Fruit fly (Drosophila melanogaster) whole organism, prepupa: ENCODE data around the gene Fum2.
A peak's percentile ranks its signal among the peaks of the same experiment; 100 is the strongest.

ENCODE experiments used
- Blimp-1 ChIP-seq: fragments of 200-800 bp; sonication (Bioruptor generic); optimal IDR thresholded peaks from 3 replicates; lab custom pipeline; 2017; ENCODE audit warnings: missing biosample characterization, missing genetic modification characterization, mild to moderate bottlenecking, moderate library complexity, missing genetic modification reagents
- CG10631 ChIP-seq: fragments of 200-800 bp; sonication (Bioruptor generic); optimal IDR thresholded peaks from 2 replicates; lab custom pipeline; 2016; ENCODE audit warnings: missing biosample characterization, missing genetic modification characterization
- CG10669 ChIP-seq: fragments of 200-800 bp; sonication (Bioruptor generic); optimal IDR thresholded peaks from 3 replicates; lab custom pipeline; 2018; ENCODE audit warnings: missing biosample characterization, mild to moderate bottlenecking, missing genetic modification characterization, moderate library complexity
- CG11294 ChIP-seq: fragments of 200-800 bp; sonication (Bioruptor generic); IDR thresholded peaks from 2 replicates; pipeline ENCODE4 v1.3.6; 2022; ENCODE audit warnings: missing biosample characterization, missing genetic modification characterization
- CG11762 ChIP-seq: fragments of 200-800 bp; sonication (Bioruptor generic); optimal IDR thresholded peaks from 3 replicates; lab custom pipeline; 2016; ENCODE audit warnings: missing biosample characterization, missing genetic modification characterization; ENCODE audit not compliant: insufficient read depth
- CG11902 ChIP-seq: fragments of 200-800 bp; sonication (Bioruptor generic); optimal IDR thresholded peaks from 3 replicates; lab custom pipeline; 2016; ENCODE audit warnings: missing biosample characterization, missing genetic modification characterization
- CG1621 ChIP-seq: fragments of 200-800 bp; sonication (Bioruptor generic); optimal IDR thresholded peaks from 3 replicates; lab custom pipeline; 2018; ENCODE audit warnings: missing biosample characterization, mild to moderate bottlenecking, missing genetic modification characterization
- CG16779 ChIP-seq: fragments of 200-800 bp; sonication (Bioruptor generic); optimal IDR thresholded peaks from 3 replicates; lab custom pipeline; 2017; ENCODE audit warnings: missing biosample characterization, mild to moderate bottlenecking, missing genetic modification characterization
- CG3032 ChIP-seq: fragments of 200-800 bp; optimal IDR thresholded peaks from 2 replicates; lab custom pipeline; 2019; ENCODE audit warnings: missing biosample characterization, mild to moderate bottlenecking, missing genetic modification characterization, moderate library complexity
- CG31627 ChIP-seq: fragments of 200-800 bp; sonication (Bioruptor generic); optimal IDR thresholded peaks from 3 replicates; lab custom pipeline; 2016; ENCODE audit warnings: missing biosample characterization, missing genetic modification characterization
- CG34406 ChIP-seq: fragments of 200-800 bp; sonication (Bioruptor generic); optimal IDR thresholded peaks from 3 replicates; lab custom pipeline; 2016; ENCODE audit warnings: missing biosample characterization, missing genetic modification characterization
- CG4318 ChIP-seq: fragments of 200-800 bp; sonication (Bioruptor generic); optimal IDR thresholded peaks from 3 replicates; lab custom pipeline; 2017; ENCODE audit warnings: missing biosample characterization, mild to moderate bottlenecking, missing genetic modification characterization
- CG6276 ChIP-seq: fragments of 200-800 bp; sonication (Bioruptor generic); optimal IDR thresholded peaks from 2 replicates; lab custom pipeline; 2017; ENCODE audit warnings: missing biosample characterization, mild to moderate bottlenecking, missing genetic modification characterization
- CG6854 ChIP-seq: fragments of 200-800 bp; sonication (Bioruptor generic); optimal IDR thresholded peaks from 2 replicates; lab custom pipeline; 2017; ENCODE audit warnings: missing biosample characterization, mild to moderate bottlenecking, missing genetic modification characterization
- CG8319 ChIP-seq: fragments of 200-800 bp; sonication (Bioruptor generic); optimal IDR thresholded peaks from 3 replicates; lab custom pipeline; 2016; ENCODE audit warnings: missing biosample characterization, missing genetic modification characterization
- CG9139 ChIP-seq: fragments of 200-800 bp; sonication (Bioruptor generic); optimal IDR thresholded peaks from 3 replicates; lab custom pipeline; 2017; ENCODE audit warnings: missing biosample characterization, mild to moderate bottlenecking, missing genetic modification characterization
- Eip75B ChIP-seq: fragments of 200-800 bp; sonication (Bioruptor generic); optimal IDR thresholded peaks from 3 replicates; lab custom pipeline; 2016; ENCODE audit warnings: missing biosample characterization, missing genetic modification characterization
- Eip78C ChIP-seq: fragments of 200-800 bp; sonication (Bioruptor generic); peaks from one replicate; lab custom pipeline; 2016; ENCODE audit warnings: missing biosample characterization, missing genetic modification characterization
- Ets96B ChIP-seq: fragments of 200-800 bp; optimal IDR thresholded peaks from 2 replicates; lab custom pipeline; 2019; ENCODE audit warnings: missing biosample characterization, mild to moderate bottlenecking, missing genetic modification characterization, moderate library complexity
- Hr38 ChIP-seq: sonication (Bioruptor generic); optimal IDR thresholded peaks from 2 replicates; lab custom pipeline; 2016; ENCODE audit warnings: missing biosample characterization, missing genetic modification characterization
- Hr39 ChIP-seq: fragments of 200-800 bp; sonication (Bioruptor generic); optimal IDR thresholded peaks from 2 replicates; lab custom pipeline; 2016; ENCODE audit warnings: missing biosample characterization, missing genetic modification characterization
- Hr4 ChIP-seq: fragments of 200-800 bp; sonication (Bioruptor generic); optimal IDR thresholded peaks from 3 replicates; lab custom pipeline; 2016; ENCODE audit warnings: missing biosample characterization, missing genetic modification characterization
- Lpt ChIP-seq: fragments of 200-800 bp; sonication (Bioruptor generic); optimal IDR thresholded peaks from 3 replicates; lab custom pipeline; 2016; ENCODE audit warnings: missing biosample characterization, missing genetic modification characterization
- OdsH ChIP-seq: fragments of 200-800 bp; sonication (Bioruptor generic); optimal IDR thresholded peaks from 3 replicates; lab custom pipeline; 2016; ENCODE audit warnings: missing biosample characterization, missing genetic modification characterization
- Smox ChIP-seq: fragments of 200-800 bp; sonication (Bioruptor generic); optimal IDR thresholded peaks from 3 replicates; lab custom pipeline; 2016; ENCODE audit warnings: missing biosample characterization, missing genetic modification characterization
- Sox102F ChIP-seq: fragments of 200-800 bp; sonication (Bioruptor generic); optimal IDR thresholded peaks from 2 replicates; lab custom pipeline; 2016; ENCODE audit warnings: missing biosample characterization, mild to moderate bottlenecking, missing genetic modification characterization
- Sox14 ChIP-seq: fragments of 200-800 bp; sonication (Bioruptor generic); optimal IDR thresholded peaks from 3 replicates; lab custom pipeline; 2016; ENCODE audit warnings: missing biosample characterization, missing genetic modification characterization
- achi ChIP-seq: fragments of 200-800 bp; sonication (Bioruptor generic); optimal IDR thresholded peaks from 3 replicates; lab custom pipeline; 2016; ENCODE audit warnings: missing biosample characterization, missing genetic modification characterization
- acj6 ChIP-seq: fragments of 200-800 bp; sonication (Bioruptor generic); optimal IDR thresholded peaks from 3 replicates; lab custom pipeline; 2016; ENCODE audit warnings: missing biosample characterization, missing genetic modification characterization
- fd59A ChIP-seq: fragments of 200-800 bp; sonication (Bioruptor generic); optimal IDR thresholded peaks from 2 replicates; lab custom pipeline; 2017; ENCODE audit warnings: missing biosample characterization, mild to moderate bottlenecking, missing genetic modification characterization, missing genetic modification reagents
- fkh ChIP-seq: fragments of 200-800 bp; sonication (Bioruptor generic); optimal IDR thresholded peaks from 3 replicates; lab custom pipeline; 2017; ENCODE audit warnings: missing biosample characterization, mild to moderate bottlenecking, missing genetic modification characterization, moderate library complexity
- pdm3 ChIP-seq: fragments of 200-800 bp; sonication (Bioruptor generic); optimal IDR thresholded peaks from 3 replicates; lab custom pipeline; 2016; ENCODE audit warnings: missing biosample characterization, missing genetic modification characterization
- salr ChIP-seq, 2 experiments: fragments of 200-800 bp; sonication (Bioruptor generic); optimal IDR thresholded peaks; 3 replicates each; lab custom pipeline; 2016 to 2018; ENCODE audit warnings: missing biosample characterization in 2 of 2, missing genetic modification characterization in 2 of 2, mild to moderate bottlenecking in 1 of 2
- ss ChIP-seq, 2 experiments: fragments of 200-800 bp; sonication (Bioruptor generic); optimal IDR thresholded peaks; 2 replicates in 1 of 2; 3 replicates in 1 of 2; lab custom pipeline; 2017 to 2018; ENCODE audit warnings: mild to moderate bottlenecking in 2 of 2, missing biosample characterization in 2 of 2, missing genetic modification characterization in 2 of 2, moderate library complexity in 1 of 2
- svp ChIP-seq: fragments of 200-800 bp; sonication (Bioruptor generic); peaks from one replicate; lab custom pipeline; 2016; ENCODE audit warnings: missing biosample characterization, missing genetic modification characterization
- vri ChIP-seq: fragments of 200-800 bp; sonication (Bioruptor generic); optimal IDR thresholded peaks from 3 replicates; lab custom pipeline; 2016; ENCODE audit warnings: missing biosample characterization, mild to moderate bottlenecking, missing genetic modification characterization

The Fum2 gene

DNA sequence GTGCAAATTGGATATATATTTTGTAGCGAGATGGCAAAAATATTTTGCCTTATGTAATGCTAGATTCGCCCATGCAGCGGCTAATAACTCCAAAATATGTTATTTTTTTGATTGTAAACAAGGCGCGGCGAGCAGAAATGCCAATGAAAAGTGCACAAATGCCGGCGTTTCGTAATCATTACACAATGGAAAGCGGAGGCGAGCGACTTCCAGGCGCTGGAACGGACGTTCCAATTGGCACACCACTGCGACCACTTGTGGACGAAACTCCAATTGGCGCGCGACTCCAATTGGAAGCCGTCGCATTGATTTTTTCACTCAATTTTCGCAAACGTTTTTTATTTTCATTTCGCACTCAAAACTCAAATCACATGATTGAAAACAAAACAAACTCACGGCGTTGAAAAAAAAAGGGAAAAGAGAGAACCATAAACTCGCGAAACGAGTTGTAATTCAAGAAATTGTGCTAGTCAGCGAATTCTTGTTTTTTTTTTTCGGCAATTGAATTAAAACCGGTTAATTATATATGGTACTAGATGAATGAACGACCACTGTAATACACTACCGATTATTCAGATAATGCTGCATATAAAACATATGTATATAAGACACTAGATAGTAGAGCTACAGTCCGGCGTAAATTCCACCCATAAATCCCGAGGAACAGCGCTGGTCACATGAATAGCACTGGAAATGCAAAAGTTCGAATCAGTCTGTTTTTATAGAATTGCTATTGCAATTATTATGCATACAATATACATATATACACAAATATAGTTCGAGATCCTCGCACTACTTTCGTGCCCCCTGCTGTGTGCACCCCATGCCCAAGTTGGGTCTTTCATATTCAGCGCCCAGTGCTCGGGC is 2.7 kb upstream of the Fum2 start, which contains the start of gene ND-ASHI (continued):
- TF ChIP-seq vri (GFP tag; lab: Kevin White, UChicago), result peak; percentile 95
- TF ChIP-seq Hr39, result peak; percentile 96
- TF ChIP-seq svp (GFP tag; lab: Kevin White, UChicago), result peak; percentile 98
- peak; percentile 96 for TF ChIP-seq CG9139
- TF ChIP-seq CG3032 (tag; lab: Kevin White, UChicago), result peak; percentile 96
- TF ChIP-seq Sox102F (GFP tag; lab: Kevin White, UChicago), result peak; percentile 96
- TF ChIP-seq CG8319 (GFP tag; lab: Kevin White, UChicago), result peak; percentile 93
- TF ChIP-seq CG11902 (GFP tag; lab: Kevin White, UChicago), result peak; percentile 94
- TF ChIP-seq pdm3, result peak; percentile 98
- TF ChIP-seq CG1621 (tag; lab: Kevin White, UChicago), result peak; percentile 98
- TF ChIP-seq Hr38, result peak; percentile 50
- TF ChIP-seq OdsH (GFP tag; lab: Kevin White, UChicago), result peak; percentile 97
- peak; percentile 95 for TF ChIP-seq achi (GFP tag; lab: Kevin White, UChicago)
- peak; percentile 85 for TF ChIP-seq Blimp-1 (GFP tag; lab: Kevin White, UChicago)
- TF ChIP-seq fkh (GFP tag; lab: Kevin White, UChicago), result no peak
- TF ChIP-seq CG6854 (GFP tag; lab: Kevin White, UChicago), result peak; percentile 95
- TF ChIP-seq salr (GFP tag; optimal IDR thresholded peaks at IDR 0.05; lab: Kevin White, UChicago), result peak; percentile 94 to 95
- TF ChIP-seq CG11294 (GFP tag; lab: Robert Waterston, UW), result peak; percentile 95
- peak; percentile 97 for TF ChIP-seq fd59A (GFP tag; lab: Kevin White, UChicago)
- peak; percentile 95 for TF ChIP-seq CG31627 (GFP tag; lab: Kevin White, UChicago)
- peak; percentile 95 for TF ChIP-seq Ets96B
- TF ChIP-seq CG10669, result peak; percentile 97
- peak; percentile 93 for TF ChIP-seq CG4318 (GFP tag; lab: Kevin White, UChicago)
- peak; percentile 96 for TF ChIP-seq CG11762 (GFP tag; lab: Kevin White, UChicago)
- peak; percentile 97 for TF ChIP-seq CG34406 (GFP tag; lab: Kevin White, UChicago)
- peak; percentile 96 for TF ChIP-seq Smox (GFP tag; lab: Kevin White, UChicago)
- peak; percentile 95 for TF ChIP-seq Hr4 (GFP tag; lab: Kevin White, UChicago)
- peak; percentile 96 for TF ChIP-seq Lpt (GFP tag; lab: Kevin White, UChicago)

DNA sequence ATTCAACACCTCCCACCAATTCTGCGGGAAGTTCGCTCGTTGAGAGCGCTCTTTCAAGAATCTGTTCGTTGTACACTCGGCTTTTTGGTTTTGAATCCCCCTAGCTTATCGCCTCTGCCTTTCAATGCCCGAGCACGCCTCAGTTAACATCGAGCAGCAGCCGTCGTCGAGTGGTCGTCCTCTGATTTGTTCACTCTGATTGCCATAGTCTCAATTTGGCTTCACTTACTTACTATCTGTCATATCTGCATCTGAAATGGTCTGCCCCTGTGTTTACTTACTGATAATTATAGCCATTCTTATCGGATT is 2.1 kb upstream of the Fum2 start:
- TF ChIP-seq svp (GFP tag; lab: Kevin White, UChicago) (peak; percentile 70), CG16779 (tag; lab: Kevin White, UChicago) (no peak)

DNA sequence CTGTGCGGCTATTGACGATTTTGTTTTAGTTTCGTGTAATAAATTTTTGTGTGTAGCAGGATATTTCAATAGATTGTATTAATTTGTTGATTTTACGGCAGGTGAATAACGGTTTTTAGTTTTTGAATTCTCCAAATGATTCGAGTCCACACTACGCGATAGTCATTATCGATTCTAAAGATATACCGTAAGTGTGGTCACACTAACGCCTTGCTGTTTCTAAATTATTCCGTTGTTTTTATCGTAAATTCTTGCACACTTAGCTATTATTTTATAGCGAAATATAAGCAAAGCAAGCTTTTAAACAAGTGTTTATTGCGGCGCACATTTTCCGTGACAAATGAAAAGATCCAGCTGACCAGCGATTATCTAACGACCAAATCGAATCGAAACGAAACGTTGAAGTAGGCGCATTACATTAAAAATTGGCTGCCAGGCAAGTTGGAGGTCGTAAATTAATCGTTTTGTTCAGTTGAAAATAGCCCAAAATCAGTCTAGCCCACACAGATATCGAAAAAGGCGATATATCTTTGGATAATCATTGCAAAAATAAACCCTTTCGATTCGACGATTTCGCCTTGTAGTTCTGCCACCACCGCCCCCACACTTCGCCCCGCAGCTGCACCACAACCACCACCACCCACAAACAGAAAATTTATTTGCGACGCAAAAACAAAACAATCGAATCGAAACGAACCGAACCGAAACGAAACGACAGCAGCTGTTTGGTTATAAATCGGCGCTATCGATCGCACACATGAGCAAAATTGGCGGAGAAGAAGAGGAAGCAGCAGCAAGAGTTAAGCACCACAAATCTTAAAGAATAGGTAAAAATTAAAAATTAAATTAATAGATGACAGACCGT is 2.3 kb downstream of the Fum2 start, which contains the start of gene Pink1:
Gene Pink1 (plus strand): TSS at position 164 of the 865 bp plus-strand sequence.
- peak; percentile 87 for TF ChIP-seq CG1621 (tag; lab: Kevin White, UChicago)
- TF ChIP-seq Eip78C (GFP tag; lab: Kevin White, UChicago), result no peak
- peak; percentile 16 for TF ChIP-seq Sox14 (GFP tag; lab: Kevin White, UChicago)

dm6 chrX:6687267-6687666 is 5.7 kb downstream of the Fum2 start, which contains the start of gene CG44303:
Gene CG44303 (minus strand): TSS chrX:6687420.
- no peak for TF ChIP-seq fd59A (GFP tag; lab: Kevin White, UChicago)
- no peak for TF ChIP-seq CG11762 (GFP tag; lab: Kevin White, UChicago)
- TF ChIP-seq Hr38, result no peak
- no peak for TF ChIP-seq vri (GFP tag; lab: Kevin White, UChicago)
- TF ChIP-seq CG10631, result no peak
- TF ChIP-seq fkh (GFP tag; lab: Kevin White, UChicago), result no peak
- no peak for TF ChIP-seq CG4318 (GFP tag; lab: Kevin White, UChicago)
- no peak for TF ChIP-seq acj6 (GFP tag; lab: Kevin White, UChicago)
- no peak for TF ChIP-seq ss (GFP tag; optimal IDR thresholded peaks at IDR 0.05; lab: Kevin White, UChicago)
- no peak for TF ChIP-seq Eip78C (GFP tag; lab: Kevin White, UChicago)
- TF ChIP-seq Blimp-1 (GFP tag; lab: Kevin White, UChicago), result no peak
- TF ChIP-seq CG9139, result no peak
- TF ChIP-seq CG16779 (tag; lab: Kevin White, UChicago), result no peak
- no peak for TF ChIP-seq CG8319 (GFP tag; lab: Kevin White, UChicago)
- no peak for TF ChIP-seq CG6276
- TF ChIP-seq salr (GFP tag; optimal IDR thresholded peaks at IDR 0.05; lab: Kevin White, UChicago), result no peak
- no peak for TF ChIP-seq Sox14 (GFP tag; lab: Kevin White, UChicago)
- no peak for TF ChIP-seq Eip75B (GFP tag; lab: Kevin White, UChicago)
